Fruit fly (Drosophila melanogaster): ENCODE results near the gene Oatp30B.

DNA sequence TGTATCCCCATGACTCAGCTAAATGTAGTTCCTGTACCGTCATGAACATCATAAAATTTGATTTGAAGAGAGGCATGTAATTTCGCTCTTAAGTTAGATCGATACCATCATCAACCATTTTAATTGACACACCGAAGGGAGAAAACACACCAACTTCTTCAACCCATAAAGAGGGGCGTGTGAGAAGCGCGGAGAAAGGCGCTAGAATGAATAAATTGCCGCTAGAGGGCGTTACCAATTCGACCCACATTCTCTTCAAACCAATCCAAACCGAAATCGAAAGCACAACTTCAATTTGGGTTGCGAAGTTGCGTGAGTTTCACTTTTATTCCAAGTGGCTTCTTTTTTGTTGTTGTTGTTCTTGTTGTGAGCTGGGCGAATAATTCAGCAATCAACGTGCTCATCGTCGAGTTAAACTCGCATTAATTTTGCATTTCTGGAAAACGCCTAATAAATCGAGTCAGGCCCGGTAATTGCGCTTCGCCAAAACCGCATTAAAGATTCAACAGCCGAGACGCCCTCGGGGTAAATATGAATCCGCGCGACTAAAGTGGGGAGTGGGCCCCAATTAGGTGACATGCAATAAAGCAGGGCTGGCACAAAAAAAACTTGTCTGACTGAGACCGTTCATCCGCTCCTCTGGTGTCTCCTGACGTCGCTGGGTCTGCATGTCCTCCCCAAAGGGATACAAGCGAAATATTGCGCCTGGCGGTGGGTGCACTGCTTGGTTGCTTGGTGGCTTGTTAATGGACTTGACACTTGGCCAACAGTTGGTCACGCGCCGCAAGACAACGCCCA, 8.4 kb upstream of the Oatp30B start:
- TF ChIP-seq psq (optimal IDR thresholded peaks at IDR 0.05) (no peak), h (optimal IDR thresholded peaks at IDR 0.05) (no peak), insv (optimal IDR thresholded peaks at IDR 0.05) (no peak), ttk (optimal IDR thresholded peaks at IDR 0.05) (no peak), Sin3A (optimal IDR thresholded peaks at IDR 0.05) (no peak), Myc (optimal IDR thresholded peaks at IDR 0.05) (no peak)
